Worm (Caenorhabditis elegans) whole organism, late embryonic: ENCODE results near the gene dep-1.
A peak's percentile ranks its signal among the peaks of the same experiment; 100 is the strongest.

Source experiments
- ceh-30 ChIP-seq: fragments of 150-350 bp; optimal IDR thresholded peaks from 2 replicates; lab custom pipeline; 2014; ENCODE audit warnings: missing biosample characterization, missing genetic modification characterization
- elt-2 ChIP-seq: sonication (generic microtip); optimal IDR thresholded peaks from 2 replicates; lab custom pipeline; 2016; ENCODE audit warnings: missing genetic modification reagents, missing genetic modification characterization, missing compliant biosample characterization
- hlh-8 ChIP-seq: sonication (generic microtip); optimal IDR thresholded peaks from 2 replicates; lab custom pipeline; 2016; ENCODE audit warnings: missing genotype, missing genetic modification characterization, missing compliant biosample characterization
- nfya-1 ChIP-seq: sonication (generic microtip); optimal IDR thresholded peaks from 2 replicates; lab custom pipeline; 2017; ENCODE audit warnings: missing genetic modification characterization, mild to moderate bottlenecking, missing compliant biosample characterization, antibody characterized with exemption, moderate library complexity
- pqm-1 ChIP-seq: sonication (generic microtip); optimal IDR thresholded peaks from 2 replicates; lab custom pipeline; 2016; ENCODE audit warnings: missing genetic modification characterization, missing compliant biosample characterization
- ttx-3 ChIP-seq: sonication (generic microtip); optimal IDR thresholded peaks from 2 replicates; lab custom pipeline; 2016; ENCODE audit warnings: missing genetic modification reagents, missing genetic modification characterization, missing compliant biosample characterization

ce11 chrII:8964835-8965234 is 54.8 kb downstream of the dep-1 start, which contains the start of the genes ndub-3 and C18E9.2:
- TF ChIP-seq hlh-8 (tag; lab: Kevin White, UChicago) (no peak), ceh-30 (tag; lab: Kevin White, UChicago) (no peak), ttx-3 (tag; lab: Kevin White, UChicago) (peak; percentile 14), nfya-1 (tag; lab: Kevin White, UChicago) (no peak), elt-2 (no peak), pqm-1 (tag; lab: Kevin White, UChicago) (no peak)
